Worm (Caenorhabditis elegans) whole organism, mixed stage, embryonic: ENCODE data around the gene F55C12.2.

Source experiments
- M03D4.4 ChIP-seq: sonication (generic microtip); optimal IDR thresholded peaks from 2 replicates; lab custom pipeline; 2017; ENCODE audit warnings: mild to moderate bottlenecking, missing genetic modification characterization, missing compliant biosample characterization
- ceh-83 ChIP-seq: fragments of 200-800 bp; sonication (Bioruptor generic); optimal IDR thresholded peaks from 2 replicates; lab custom pipeline; 2018; ENCODE audit warnings: mild to moderate bottlenecking, missing genetic modification characterization, missing compliant biosample characterization
- ces-1 ChIP-seq: fragments of 150-350 bp; optimal IDR thresholded peaks from 2 replicates; lab custom pipeline; 2014; ENCODE audit warnings: missing biosample characterization, missing genetic modification reagents, missing genetic modification characterization
- elt-1 ChIP-seq: sonication (generic microtip); optimal IDR thresholded peaks from 2 replicates; lab custom pipeline; 2017; ENCODE audit warnings: missing genetic modification characterization, mild to moderate bottlenecking, missing compliant biosample characterization, antibody characterized with exemption, moderate library complexity, borderline replicate concordance; ENCODE audit not compliant: insufficient read depth
- lin-32 ChIP-seq: fragments of 200-800 bp; sonication (Bioruptor generic); optimal IDR thresholded peaks from 2 replicates; lab custom pipeline; 2018; ENCODE audit warnings: mild to moderate bottlenecking, missing genetic modification characterization, missing compliant biosample characterization
- mep-1 ChIP-seq: fragments of 150-350 bp; optimal IDR thresholded peaks from 2 replicates; lab custom pipeline; 2017; ENCODE audit warnings: missing biosample characterization, missing genetic modification reagents, missing genetic modification characterization, inconsistent platforms
- nhr-12 ChIP-seq: fragments of 150-350 bp; optimal IDR thresholded peaks from 2 replicates; lab custom pipeline; 2014; ENCODE audit warnings: missing biosample characterization, missing genetic modification characterization
- nhr-237 ChIP-seq: fragments of 150-350 bp; optimal IDR thresholded peaks from 2 replicates; lab custom pipeline; 2014; ENCODE audit warnings: missing biosample characterization, missing genetic modification characterization
- nhr-28 ChIP-seq: fragments of 150-350 bp; optimal IDR thresholded peaks from 2 replicates; lab custom pipeline; 2014; ENCODE audit warnings: missing biosample characterization, missing genetic modification characterization
- nhr-76 ChIP-seq: sonication (generic microtip); optimal IDR thresholded peaks from 2 replicates; lab custom pipeline; 2017; ENCODE audit warnings: missing biosample characterization, missing genetic modification characterization
- snpc-4 ChIP-seq: fragments of 150-350 bp; optimal IDR thresholded peaks from 2 replicates; lab custom pipeline; 2014; ENCODE audit warnings: missing biosample characterization, missing genetic modification characterization
- unc-62 ChIP-seq: fragments of 150-350 bp; optimal IDR thresholded peaks from 2 replicates; lab custom pipeline; 2014; ENCODE audit warnings: missing biosample characterization, missing genetic modification reagents, missing genetic modification characterization
- zip-8 ChIP-seq: fragments of 150-350 bp; optimal IDR thresholded peaks from 2 replicates; lab custom pipeline; 2014; ENCODE audit warnings: missing biosample characterization, missing genetic modification characterization
- ztf-11 ChIP-seq: fragments of 150-350 bp; optimal IDR thresholded peaks from 2 replicates; lab custom pipeline; 2014; ENCODE audit warnings: missing biosample characterization, missing genetic modification characterization

- no peak for TF ChIP-seq nhr-76 (tag; lab: Kevin White, UChicago)
- TF ChIP-seq mep-1 (tag; lab: Kevin White, UChicago), result no peak
- no peak for TF ChIP-seq unc-62 (GFP tag; lab: Kevin White, UChicago)
- TF ChIP-seq zip-8 (tag; lab: Kevin White, UChicago), result no peak
- no peak for TF ChIP-seq ceh-83 (GFP tag; lab: Kevin White, UChicago)
- TF ChIP-seq lin-32, result no peak
- TF ChIP-seq ztf-11 (tag; lab: Kevin White, UChicago), result no peak
- no peak for TF ChIP-seq nhr-28 (tag; lab: Kevin White, UChicago)
- no peak for TF ChIP-seq ces-1 (GFP tag; lab: Kevin White, UChicago)
- no peak for TF ChIP-seq nhr-12
- TF ChIP-seq snpc-4, result no peak
- TF ChIP-seq M03D4.4, result no peak
- TF ChIP-seq nhr-237 (tag; lab: Kevin White, UChicago), result no peak
- TF ChIP-seq elt-1 (tag; lab: Kevin White, UChicago), result no peak
Measured at ce11 chrII:5863893-5864292, 12.7 kb upstream of the F55C12.2 start, which contains the start of gene tag-234.
